Fruit fly (Drosophila melanogaster): ENCODE data around the gene atms.

atms gene

dm6 chr3R:4806318-4806757 is 56.5 kb downstream of the atms start (continued):
- TF ChIP-seq MTF-1 (GFP tag; optimal IDR thresholded peaks at IDR 0.05; ENCODE audit: borderline replicate concordance) (peak; percentile 89), crp (GFP tag; optimal IDR thresholded peaks at IDR 0.05) (peak in 1 of 2 experiments; percentile 67), CG14965 (GFP tag; optimal IDR thresholded peaks at IDR 0.05; ENCODE audit: borderline replicate concordance) (peak; percentile 67), CG12155 (GFP tag; optimal IDR thresholded peaks at IDR 0.05) (peak; percentile 1), Atf6 (GFP tag; IDR thresholded peaks at IDR 0.05) (peak; percentile 59), CG4617 (GFP tag; optimal IDR thresholded peaks at IDR 0.05; ENCODE audit: borderline replicate concordance) (no peak), CG9817 (tag; optimal IDR thresholded peaks at IDR 0.05) (no peak), HmgD (GFP tag; optimal IDR thresholded peaks at IDR 0.05) (peak; percentile 14), CG1024 (GFP tag; IDR thresholded peaks at IDR 0.05) (peak; percentile 52; the same call in 1 of the 2 replicates), mam (GFP tag; optimal IDR thresholded peaks at IDR 0.05) (no peak), zen (tag; optimal IDR thresholded peaks at IDR 0.05) (no peak), NfI (GFP tag; optimal IDR thresholded peaks at IDR 0.05) (no peak), CTCF (GFP tag; optimal IDR thresholded peaks at IDR 0.05) (no peak), CG4404 (GFP tag; IDR thresholded peaks at IDR 0.05) (no peak), wor (GFP tag; IDR thresholded peaks at IDR 0.05) (no peak), Elba2 (GFP tag; optimal IDR thresholded peaks at IDR 0.05) (no peak), Fer1 (GFP tag; optimal IDR thresholded peaks at IDR 0.05) (peak; percentile 84), fd102C (GFP tag; optimal IDR thresholded peaks at IDR 0.05) (peak; percentile 80), CG8089 (GFP tag; optimal IDR thresholded peaks at IDR 0.05) (peak; percentile 70), CG4730 (GFP tag; IDR thresholded peaks at IDR 0.05) (no peak), CG15269 (tag; optimal IDR thresholded peaks at IDR 0.05) (peak; percentile 42), schlank (tag; optimal IDR thresholded peaks at IDR 0.05) (no peak), bbx (GFP tag; IDR thresholded peaks at IDR 0.05; ENCODE audit: partially characterized antibody) (peak; percentile 64; the same call in 1 of the 2 replicates), sqz (GFP tag; optimal IDR thresholded peaks at IDR 0.05) (peak; percentile 73), CG13624 (GFP tag; optimal IDR thresholded peaks at IDR 0.05) (peak; percentile 8), Asciz (GFP tag; optimal IDR thresholded peaks at IDR 0.05) (peak; percentile 82), CG7372 (GFP tag; IDR thresholded peaks at IDR 0.05) (no peak), cad (GFP tag; optimal IDR thresholded peaks at IDR 0.05) (no peak), MBD-R2 (GFP tag; IDR thresholded peaks at IDR 0.05) (no peak; the same call in 1 of the 2 replicates), CG18764 (GFP tag; optimal IDR thresholded peaks at IDR 0.05) (peak; percentile 57), tap (tag; optimal IDR thresholded peaks at IDR 0.05) (peak; percentile 53), CHES-1-like (GFP tag; optimal IDR thresholded peaks at IDR 0.05) (peak; percentile 66), CG9932 (GFP tag; IDR thresholded peaks at IDR 0.05) (no peak), pzg (GFP tag; optimal IDR thresholded peaks at IDR 0.05) (no peak), inv (GFP tag; IDR thresholded peaks at IDR 0.05; ENCODE audit: partially characterized antibody) (no peak), sima (GFP tag; optimal IDR thresholded peaks at IDR 0.05) (no peak), CG1233 (GFP tag; optimal IDR thresholded peaks at IDR 0.05) (peak; percentile 70), insv (GFP tag; optimal IDR thresholded peaks at IDR 0.05) (peak in 1 of 2 experiments; percentile 39), Stat92E (GFP tag; optimal IDR thresholded peaks at IDR 0.05) (no peak), CG14667 (GFP tag; IDR thresholded peaks at IDR 0.05) (no peak), Dbx (GFP tag; IDR thresholded peaks at IDR 0.05) (peak; percentile 52; the same call in 1 of the 3 replicates), tin (GFP tag; optimal IDR thresholded peaks at IDR 0.05) (peak; percentile 6), D19B (GFP tag; optimal IDR thresholded peaks at IDR 0.05) (no peak), unpg (GFP tag; optimal IDR thresholded peaks at IDR 0.05) (peak; percentile 63), gsb-n (tag; optimal IDR thresholded peaks at IDR 0.05) (peak; percentile 23), CG12391 (tag; optimal IDR thresholded peaks at IDR 0.05) (peak; percentile 2), Antp (GFP tag; optimal IDR thresholded peaks at IDR 0.05) (peak; percentile 7), D19A (tag; optimal IDR thresholded peaks at IDR 0.05) (peak; percentile 35), usp (GFP tag; optimal IDR thresholded peaks at IDR 0.05) (no peak), nmo (GFP tag; optimal IDR thresholded peaks at IDR 0.05) (no peak), Lpt (GFP tag; optimal IDR thresholded peaks at IDR 0.05) (no peak)
